Worm (Caenorhabditis elegans) whole organism, L2 larva: ENCODE data around the gene Y54G11A.7.

Experiments used
- alr-1 ChIP-seq: fragments of 150-350 bp; optimal IDR thresholded peaks from 2 replicates; lab custom pipeline; 2014; ENCODE audit warnings: missing biosample characterization, missing genetic modification characterization
- mdl-1 ChIP-seq, 2 experiments: fragments of 150-350 bp in 1 of 2; sonication (generic microtip) in 1 of 2; optimal IDR thresholded peaks; 2 replicates each; lab custom pipeline; 2017; ENCODE audit warnings: missing biosample characterization in 2 of 2, missing genetic modification characterization in 2 of 2
- skn-1 ChIP-seq: sonication (generic microtip); optimal IDR thresholded peaks from 2 replicates; lab custom pipeline; 2017; ENCODE audit warnings: missing biosample characterization, missing genetic modification characterization
- snpc-4 ChIP-seq: fragments of 150-350 bp; optimal IDR thresholded peaks from 2 replicates; lab custom pipeline; 2014; ENCODE audit warnings: missing biosample characterization, missing genetic modification characterization
- unc-39 ChIP-seq: fragments of 150-350 bp; optimal IDR thresholded peaks from 2 replicates; lab custom pipeline; 2014; ENCODE audit warnings: missing biosample characterization, missing genetic modification characterization
- unc-55 ChIP-seq: fragments of 150-350 bp; sonication (generic microtip); optimal IDR thresholded peaks from 3 replicates; lab custom pipeline; 2014; ENCODE audit warnings: missing biosample characterization, missing genetic modification reagents, missing genetic modification characterization

- TF ChIP-seq unc-55 (GFP tag; lab: Kevin White, UChicago) (no peak), snpc-4 (tag; lab: Kevin White, UChicago) (no peak), skn-1 (tag; lab: Kevin White, UChicago) (no peak), mdl-1 (tag; optimal IDR thresholded peaks at IDR 0.05; lab: Kevin White, UChicago) (no peak), alr-1 (tag; lab: Kevin White, UChicago) (no peak), unc-39 (tag; lab: Kevin White, UChicago) (no peak)
Measured at ce11 chrII:14319227-14319626, 22.1 kb downstream of the Y54G11A.7 start.
